Worm (Caenorhabditis elegans) whole organism, early embryonic: Measurements from ENCODE around the gene acs-4.

Experiments
- B0310.2 ChIP-seq: sonication (generic microtip); optimal IDR thresholded peaks from 2 replicates; lab custom pipeline; 2016; ENCODE audit warnings: mild to moderate bottlenecking, missing genetic modification characterization, missing compliant biosample characterization
- aly-1 ChIP-seq: sonication (generic microtip); optimal IDR thresholded peaks from 2 replicates; lab custom pipeline; 2016; ENCODE audit warnings: missing genetic modification characterization, missing compliant biosample characterization
- ama-1 ChIP-seq: fragments of 150-350 bp; optimal IDR thresholded peaks from 2 replicates; lab custom pipeline; 2014
- ceh-36 ChIP-seq: sonication (generic microtip); optimal IDR thresholded peaks from 2 replicates; lab custom pipeline; 2016; ENCODE audit warnings: missing genetic modification characterization, inconsistent platforms, missing compliant biosample characterization
- flt-1 ChIP-seq: fragments of 200-800 bp; sonication (Bioruptor generic); IDR thresholded peaks from 2 replicates; pipeline ENCODE4 v1.3.6; 2022; ENCODE audit warnings: missing genetic modification characterization, missing compliant biosample characterization
- hmbx-1 ChIP-seq: sonication (generic microtip); optimal IDR thresholded peaks from 2 replicates; lab custom pipeline; 2016; ENCODE audit warnings: mild to moderate bottlenecking, missing genetic modification characterization, missing compliant biosample characterization
- hmg-4 ChIP-seq: fragments of 200-800 bp; sonication (Bioruptor generic); optimal IDR thresholded peaks from 2 replicates; lab custom pipeline; 2018; ENCODE audit warnings: mild to moderate bottlenecking, missing genetic modification characterization, missing compliant biosample characterization
- hnd-1 ChIP-seq: sonication (generic microtip); optimal IDR thresholded peaks from 2 replicates; lab custom pipeline; 2016; ENCODE audit warnings: missing genetic modification characterization, missing compliant biosample characterization
- scrt-1 ChIP-seq: fragments of 200-800 bp; sonication (Bioruptor generic); IDR thresholded peaks from 2 replicates; pipeline ENCODE4 v1.3.6; 2022; ENCODE audit warnings: missing genetic modification characterization, missing compliant biosample characterization
- sea-1 ChIP-seq: fragments of 200-800 bp; sonication (Bioruptor generic); conservative IDR thresholded peaks from 2 replicates; pipeline ENCODE4 v1.3.6; 2022; ENCODE audit warnings: missing genetic modification characterization, missing compliant biosample characterization
- tbx-11 ChIP-seq: fragments of 200-800 bp; sonication (Bioruptor generic); IDR thresholded peaks from 2 replicates; pipeline ENCODE4 v1.3.6; 2022; ENCODE audit warnings: missing genetic modification characterization, missing compliant biosample characterization
- tbx-37 ChIP-seq: fragments of 200-800 bp; sonication (Bioruptor generic); conservative IDR thresholded peaks from 2 replicates; pipeline ENCODE4 v1.3.6; 2022; ENCODE audit warnings: missing genetic modification reagents, missing genetic modification characterization, missing compliant biosample characterization
- tra-4 ChIP-seq: sonication (generic microtip); optimal IDR thresholded peaks from 2 replicates; lab custom pipeline; 2017; ENCODE audit warnings: missing genetic modification characterization, missing compliant biosample characterization

DNA sequence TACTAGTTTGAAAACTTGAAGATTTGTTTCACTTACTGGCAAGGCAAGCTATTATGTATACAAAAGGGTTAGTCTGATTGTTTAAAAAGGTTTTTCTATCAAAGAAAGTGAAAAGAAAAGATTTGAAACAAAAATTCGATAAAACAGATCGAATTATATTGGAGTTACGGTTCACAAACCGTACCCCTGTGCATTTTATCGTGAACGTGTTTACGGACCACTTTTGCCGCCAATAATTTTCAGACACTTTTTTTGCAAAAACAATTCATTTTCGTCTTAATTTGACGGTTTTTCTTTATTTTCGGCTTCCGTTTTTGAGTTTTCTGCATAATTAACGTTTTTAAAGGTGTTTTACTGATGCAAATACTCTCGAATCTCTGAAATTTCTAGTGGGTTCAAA lies 2.4 kb upstream of the acs-4 start:
- TF ChIP-seq B0310.2 (tag; lab: Kevin White, UChicago) (no peak), sea-1 (GFP tag; lab: Robert Waterston, UW) (no peak), tbx-11 (GFP tag; lab: Robert Waterston, UW) (no peak), hmg-4 (GFP tag; lab: Kevin White, UChicago) (no peak), flt-1 (GFP tag; lab: Robert Waterston, UW) (no peak), ama-1 (lab: Kevin White, UChicago) (no peak), ceh-36 (tag; lab: Kevin White, UChicago) (no peak), tra-4 (tag; lab: Kevin White, UChicago) (no peak), hnd-1 (tag; lab: Kevin White, UChicago) (no peak), tbx-37 (no peak), hmbx-1 (tag; lab: Kevin White, UChicago) (no peak), aly-1 (tag; lab: Kevin White, UChicago) (no peak), scrt-1 (GFP tag; lab: Robert Waterston, UW) (no peak)
